Fruit fly (Drosophila melanogaster) Kc167 (cell line): ENCODE data around the gene CG44437.

ENCODE experiments used
- Sin3A ChIP-seq: fragments of >200 bp; optimal IDR thresholded peaks from 2 replicates; lab custom pipeline; 2018; ENCODE audit warnings: missing external identifiers
- h ChIP-seq: fragments of >200 bp; optimal IDR thresholded peaks from 3 replicates; lab custom pipeline; 2018; ENCODE audit warnings: missing external identifiers
- insv ChIP-seq: fragments of >200 bp; optimal IDR thresholded peaks from 3 replicates; lab custom pipeline; 2018; ENCODE audit warnings: missing external identifiers
- psq ChIP-seq: fragments of >200 bp; optimal IDR thresholded peaks from 2 replicates; lab custom pipeline; 2017; ENCODE audit warnings: missing external identifiers

DNA sequence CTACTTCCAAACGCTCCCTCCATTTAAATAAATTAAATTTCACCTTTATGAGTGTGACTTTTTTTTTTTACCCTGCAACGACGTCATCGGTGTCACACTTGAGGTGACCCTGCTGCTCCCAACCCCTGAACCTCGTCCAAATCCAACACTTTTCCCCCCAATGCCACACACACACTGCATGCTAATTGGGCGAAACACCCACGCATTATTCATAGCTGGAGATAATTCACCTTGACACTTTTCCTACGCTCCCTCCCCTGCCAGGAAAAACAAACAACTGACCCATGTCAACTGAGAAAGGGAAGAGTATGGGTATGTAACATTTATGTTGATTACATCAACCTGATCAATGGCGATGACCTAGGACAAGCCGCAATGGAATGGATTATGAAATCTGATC, 17.2 kb upstream of the CG44437 start:
- no peak for TF ChIP-seq insv (lab: Kevin White, UChicago)
- TF ChIP-seq h (lab: Kevin White, UChicago) = no peak
- no peak for TF ChIP-seq psq (lab: Kevin White, UChicago)
- TF ChIP-seq Sin3A (lab: Kevin White, UChicago) = no peak
